Worm (Caenorhabditis elegans): ENCODE data around the gene K09E4.3.

Gene K09E4.3

ce11 chrII:14154357-14154756 is 27.6 kb upstream of the K09E4.3 start, which contains the start of gene Y48B6A.1 (continued):
- TF ChIP-seq ama-1 (optimal IDR thresholded peaks at IDR 0.05) (no peak), syd-9 (tag; optimal IDR thresholded peaks at IDR 0.05) (no peak), lin-11 (tag; optimal IDR thresholded peaks at IDR 0.05) (no peak), pag-3 (tag; optimal IDR thresholded peaks at IDR 0.05; ENCODE audit: borderline replicate concordance) (peak; percentile 74), dmd-4 (tag; optimal IDR thresholded peaks at IDR 0.05; ENCODE audit: borderline replicate concordance) (no peak), fkh-6 (tag; optimal IDR thresholded peaks at IDR 0.05) (peak; percentile 55), F13H6.1 (tag; optimal IDR thresholded peaks at IDR 0.05) (peak; percentile 67), odd-2 (tag; optimal IDR thresholded peaks at IDR 0.05) (no peak), sox-2 (GFP tag; IDR thresholded peaks at IDR 0.05) (0 out of 2 replicates have a peak, but pooled peaks have one; percentile 18), rnt-1 (tag; optimal IDR thresholded peaks at IDR 0.05) (peak; percentile 88), C08G9.2 (tag; optimal IDR thresholded peaks at IDR 0.05) (peak; percentile 94), nhr-11 (tag; optimal IDR thresholded peaks at IDR 0.05) (no peak), ceh-34 (tag; optimal IDR thresholded peaks at IDR 0.05) (peak; percentile 83), sdc-2 (tag; optimal IDR thresholded peaks at IDR 0.05) (peak; percentile 29), T23F11.4 (GFP tag; optimal IDR thresholded peaks at IDR 0.05) (no peak), ceh-45 (GFP tag; IDR thresholded peaks at IDR 0.05) (no peak), ets-4 (tag; optimal IDR thresholded peaks at IDR 0.05) (peak; percentile 97), hlh-30 (tag; optimal IDR thresholded peaks at IDR 0.05; ENCODE audit: insufficient read depth) (peak; percentile 44), unc-42 (tag; optimal IDR thresholded peaks at IDR 0.05) (peak; percentile 89), dve-1 (tag; optimal IDR thresholded peaks at IDR 0.05) (peak; percentile 84), elt-2 (tag; optimal IDR thresholded peaks at IDR 0.05) (peak; percentile 58), unc-3 (GFP tag; conservative IDR thresholded peaks at IDR 0.05) (no peak), unc-3 (tag; optimal IDR thresholded peaks at IDR 0.05) (no peak), npax-4 (tag; optimal IDR thresholded peaks at IDR 0.05) (no peak), hlh-6 (tag; optimal IDR thresholded peaks at IDR 0.05) (no peak), unc-55 (GFP tag; optimal IDR thresholded peaks at IDR 0.05) (peak; percentile 70), pat-9 (tag; optimal IDR thresholded peaks at IDR 0.05) (no peak), mec-3 (tag; optimal IDR thresholded peaks at IDR 0.05; ENCODE audit: borderline replicate concordance) (peak; percentile 79), ceh-30 (tag; optimal IDR thresholded peaks at IDR 0.05) (peak; percentile 95), elt-4 (tag; optimal IDR thresholded peaks at IDR 0.05) (no peak), ceh-48 (tag; optimal IDR thresholded peaks at IDR 0.05) (peak; percentile 47), fax-1 (tag; optimal IDR thresholded peaks at IDR 0.05) (peak; percentile 56), ahr-1 (tag; optimal IDR thresholded peaks at IDR 0.05) (peak; percentile 41), eyg-1 (tag; optimal IDR thresholded peaks at IDR 0.05) (peak; percentile 31), ztf-16 (tag; optimal IDR thresholded peaks at IDR 0.05) (peak; percentile 74), ceh-14 (tag; optimal IDR thresholded peaks at IDR 0.05) (peak; percentile 82), hlh-8 (tag; optimal IDR thresholded peaks at IDR 0.05) (peak; percentile 72), pros-1 (tag; optimal IDR thresholded peaks at IDR 0.05) (no peak), C38D4.7 (GFP tag; optimal IDR thresholded peaks at IDR 0.05) (no peak), tbx-2 (tag; optimal IDR thresholded peaks at IDR 0.05) (peak; percentile 92), zip-5 (tag; optimal IDR thresholded peaks at IDR 0.05) (peak; percentile 71), hlh-13 (GFP tag; optimal IDR thresholded peaks at IDR 0.05) (peak; percentile 48)

ce11 chrII:14152274-14152673 is 25.5 kb upstream of the K09E4.3 start:
- TF ChIP-seq sox-4 (tag; optimal IDR thresholded peaks at IDR 0.05) (no peak), K02D7.2 (tag; optimal IDR thresholded peaks at IDR 0.05) (no peak), nfya-1 (tag; optimal IDR thresholded peaks at IDR 0.05) (no peak), unc-3 (GFP tag; conservative IDR thresholded peaks at IDR 0.05) (no peak), unc-3 (tag; optimal IDR thresholded peaks at IDR 0.05) (no peak), ref-2 (tag; optimal IDR thresholded peaks at IDR 0.05) (no peak)

Measured in whole organism, late embryonic.